Worm (Caenorhabditis elegans) whole organism, L1 larva: ENCODE results near the gene F49C12.5.

Experiments
- alr-1 ChIP-seq: fragments of 200-800 bp; sonication (Bioruptor generic); optimal IDR thresholded peaks from 2 replicates; lab custom pipeline; 2018; ENCODE audit warnings: borderline replicate concordance, mild to moderate bottlenecking, missing genetic modification characterization, missing compliant biosample characterization
- ceh-8 ChIP-seq: fragments of 200-800 bp; sonication (Bioruptor generic); optimal IDR thresholded peaks from 2 replicates; lab custom pipeline; 2018; ENCODE audit warnings: mild to moderate bottlenecking, missing genetic modification characterization, moderate library complexity, missing compliant biosample characterization
- ceh-82 ChIP-seq, 3 experiments: fragments of 150-350 bp in 1 of 3; sonication (generic microtip) in 2 of 3; optimal IDR thresholded peaks; 2 replicates each; lab custom pipeline; 2014 to 2017; ENCODE audit warnings: missing biosample characterization in 3 of 3, missing genetic modification characterization in 3 of 3
- fkh-10 ChIP-seq: sonication (generic microtip); optimal IDR thresholded peaks from 2 replicates; lab custom pipeline; 2017; ENCODE audit warnings: missing biosample characterization, missing genetic modification reagents, missing genetic modification characterization
- lin-13 ChIP-seq: fragments of 150-350 bp; optimal IDR thresholded peaks from 2 replicates; lab custom pipeline; 2014; ENCODE audit warnings: missing biosample characterization, missing genetic modification reagents, missing genetic modification characterization
- nhr-77 ChIP-seq: fragments of 150-350 bp; optimal IDR thresholded peaks from 2 replicates; lab custom pipeline; 2014; ENCODE audit warnings: missing biosample characterization, missing genetic modification characterization
- pag-3 ChIP-seq: sonication (generic microtip); optimal IDR thresholded peaks from 2 replicates; lab custom pipeline; 2017; ENCODE audit warnings: missing genetic modification characterization, mild to moderate bottlenecking, missing compliant biosample characterization, antibody characterized with exemption, borderline replicate concordance; ENCODE audit not compliant: insufficient read depth
- skn-1 ChIP-seq: fragments of 150-350 bp; optimal IDR thresholded peaks from 2 replicates; lab custom pipeline; 2014; ENCODE audit warnings: missing biosample characterization, missing genetic modification characterization
- snpc-4 ChIP-seq: fragments of 150-350 bp; optimal IDR thresholded peaks from 2 replicates; lab custom pipeline; 2014; ENCODE audit warnings: missing biosample characterization, missing genetic modification characterization
- unc-130 ChIP-seq: fragments of 150-350 bp; optimal IDR thresholded peaks from 2 replicates; lab custom pipeline; 2017; ENCODE audit warnings: missing biosample characterization, missing genetic modification characterization, inconsistent platforms
- unc-62 ChIP-seq: fragments of 150-350 bp; optimal IDR thresholded peaks from 2 replicates; lab custom pipeline; 2014; ENCODE audit warnings: missing biosample characterization, missing genetic modification reagents, missing genetic modification characterization
- ztf-11 ChIP-seq, 2 experiments: sonication (generic microtip); optimal IDR thresholded peaks; 2 replicates each; lab custom pipeline; 2016 to 2017; ENCODE audit warnings: missing genetic modification characterization in 2 of 2, missing biosample characterization in 1 of 2, missing compliant biosample characterization in 1 of 2

DNA sequence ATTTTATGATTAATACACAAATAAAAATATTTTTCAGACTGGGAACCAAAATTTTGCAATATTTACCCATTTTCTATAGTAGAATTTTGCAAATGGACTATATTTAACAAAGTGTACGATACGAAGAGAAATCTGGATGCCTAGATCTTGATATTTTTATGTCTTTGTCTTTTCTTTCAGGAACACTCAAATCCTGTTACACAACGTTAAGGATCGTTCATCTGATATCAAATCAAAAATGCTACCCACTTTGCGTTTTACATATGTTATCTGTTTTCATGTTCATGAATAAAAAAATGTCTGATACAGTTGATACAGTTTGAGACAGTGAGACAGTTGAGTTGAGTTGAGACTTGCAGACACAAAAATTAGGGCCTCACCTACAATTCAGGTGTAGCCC lies 8.4 kb upstream of the F49C12.5 start, which contains the start of gene F49C12.1:
- TF ChIP-seq ceh-82 (tag; optimal IDR thresholded peaks at IDR 0.05; lab: Kevin White, UChicago) (no peak), snpc-4 (tag; lab: Kevin White, UChicago) (no peak), fkh-10 (no peak), unc-62 (GFP tag; lab: Kevin White, UChicago) (no peak), ztf-11 (tag; optimal IDR thresholded peaks at IDR 0.05; lab: Kevin White, UChicago) (no peak), pag-3 (no peak), skn-1 (no peak), unc-130 (tag; lab: Kevin White, UChicago) (no peak), lin-13 (GFP tag; lab: Kevin White, UChicago) (no peak), ceh-8 (GFP tag; lab: Kevin White, UChicago) (no peak), alr-1 (tag; lab: Kevin White, UChicago) (no peak), nhr-77 (tag; lab: Kevin White, UChicago) (no peak)
